Fruit fly (Drosophila melanogaster) whole organism, pupa: ENCODE measurements around the gene CG15343.

ENCODE experiments used
- CG12605 ChIP-seq: fragments of 200-800 bp; sonication (Bioruptor generic); IDR thresholded peaks from 2 replicates; pipeline ENCODE4 v1.3.6; 2022; ENCODE audit warnings: missing biosample characterization, missing genetic modification characterization
- CG15710 ChIP-seq: fragments of 200-800 bp; sonication (Bioruptor generic); optimal IDR thresholded peaks from 2 replicates; lab custom pipeline; 2018; ENCODE audit warnings: missing biosample characterization, mild to moderate bottlenecking, missing genetic modification characterization, moderate library complexity
- CG32121 ChIP-seq: fragments of 200-800 bp; sonication (Bioruptor generic); IDR thresholded peaks from 2 replicates; pipeline ENCODE4 v1.3.6; 2022; ENCODE audit warnings: missing biosample characterization, missing genetic modification characterization
- CG9948 ChIP-seq: fragments of 200-800 bp; sonication (Bioruptor generic); optimal IDR thresholded peaks from 2 replicates; lab custom pipeline; 2018; ENCODE audit warnings: missing biosample characterization, mild to moderate bottlenecking, missing genetic modification characterization, moderate library complexity
- EcR ChIP-seq: fragments of 200-800 bp; sonication (Bioruptor generic); optimal IDR thresholded peaks from 3 replicates; lab custom pipeline; 2019; ENCODE audit warnings: missing biosample characterization, missing genetic modification characterization, mild to moderate bottlenecking, moderate library complexity, missing genetic modification reagents
- Ets98B ChIP-seq: fragments of 200-800 bp; sonication (Bioruptor generic); IDR thresholded peaks from 2 replicates; pipeline ENCODE4 v1.3.6; 2022; ENCODE audit warnings: missing biosample characterization, missing genetic modification characterization
- fd96Ca ChIP-seq: fragments of 200-800 bp; sonication (Bioruptor generic); IDR thresholded peaks from 3 replicates; pipeline ENCODE4 v1.3.6; 2022; ENCODE audit warnings: missing biosample characterization, missing genetic modification characterization
- gl ChIP-seq: fragments of 200-800 bp; sonication (Bioruptor generic); optimal IDR thresholded peaks from 2 replicates; lab custom pipeline; 2018; ENCODE audit warnings: missing biosample characterization, mild to moderate bottlenecking, missing genetic modification characterization
- rn ChIP-seq: fragments of 200-800 bp; sonication (Bioruptor generic); IDR thresholded peaks from 2 replicates; pipeline ENCODE4 v1.3.6; 2022; ENCODE audit warnings: missing biosample characterization, missing genetic modification characterization

The CG15343 gene

DNA sequence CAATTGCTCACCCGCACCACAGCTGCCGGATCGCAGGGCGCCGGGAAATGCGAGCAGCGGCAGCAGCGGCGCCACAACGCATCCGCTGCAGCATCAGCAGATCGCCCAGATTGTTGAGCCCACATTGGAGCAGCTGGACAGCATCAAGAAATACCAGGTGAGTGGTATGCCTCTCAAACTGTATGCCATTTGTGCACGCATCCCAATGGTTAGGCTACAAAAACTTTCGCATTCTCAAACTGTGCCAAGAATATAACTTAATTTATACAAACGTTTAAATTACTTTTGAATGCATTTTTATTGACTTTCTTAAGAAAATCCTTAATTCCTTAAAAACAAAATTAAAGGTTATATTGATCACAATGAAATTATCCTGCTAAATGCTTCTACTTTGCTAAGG, 45.7 kb downstream of the CG15343 start:
- TF ChIP-seq CG12605 (GFP tag; lab: Robert Waterston, UW) (no peak), CG15710 (tag; lab: Kevin White, UChicago) (no peak), EcR (GFP tag; lab: Kevin White, UChicago) (no peak), CG32121 (GFP tag; lab: Robert Waterston, UW) (no peak), rn (GFP tag; lab: Robert Waterston, UW) (no peak), gl (no peak), fd96Ca (GFP tag; lab: Robert Waterston, UW) (no peak), Ets98B (GFP tag; lab: Robert Waterston, UW) (no peak), CG9948 (tag; lab: Kevin White, UChicago) (no peak)
